Worm (Caenorhabditis elegans): ENCODE measurements around the gene H13N06.2.

Gene H13N06.2

DNA sequence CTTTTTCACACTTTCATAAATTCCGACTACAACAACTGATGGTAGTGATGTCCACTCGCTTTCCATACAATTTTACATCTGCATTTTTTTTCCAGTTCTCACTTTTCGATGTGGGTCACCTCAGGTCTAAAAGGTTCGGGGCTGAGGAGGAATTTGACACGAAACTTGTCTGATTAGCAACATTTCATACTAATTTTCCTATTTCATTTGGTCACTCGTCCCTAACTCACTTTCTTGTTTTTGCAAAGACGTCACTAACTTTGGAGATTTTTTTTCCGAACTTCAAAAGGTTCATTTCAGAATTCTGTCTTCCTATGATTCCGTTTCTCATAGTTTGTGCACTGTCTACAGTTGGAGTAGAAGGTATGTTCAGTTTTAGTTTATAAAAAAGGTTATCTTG is at the start of gene H13N06.2:
Gene H13N06.2 (plus strand): TSS at position 301 of the 400 bp plus-strand sequence.
- TF ChIP-seq tbx-37 (GFP tag; conservative IDR thresholded peaks at IDR 0.05) (no peak), aly-1 (tag; optimal IDR thresholded peaks at IDR 0.05) (no peak), ceh-36 (tag; optimal IDR thresholded peaks at IDR 0.05) (no peak), B0310.2 (tag; optimal IDR thresholded peaks at IDR 0.05) (no peak)

DNA sequence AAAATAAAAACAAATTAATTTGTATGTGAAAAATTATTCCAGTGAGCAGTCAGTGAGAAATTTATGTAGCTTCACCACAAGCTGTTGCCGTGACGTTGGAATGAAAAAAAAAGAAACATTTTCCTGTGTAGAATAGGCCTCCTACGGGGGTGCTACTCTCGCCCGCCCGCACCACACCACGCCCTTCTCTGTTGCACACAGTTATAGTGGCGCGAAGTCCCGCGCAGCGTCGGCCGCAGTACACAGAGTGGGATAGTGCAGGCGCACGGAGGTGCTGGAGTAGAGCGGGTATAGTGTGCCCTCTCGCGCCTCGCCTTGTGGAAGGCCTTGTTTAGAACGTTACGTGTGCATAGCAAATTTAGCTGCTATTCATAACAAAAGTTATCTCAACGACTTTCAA is 49.1 kb upstream of the H13N06.2 start:
- TF ChIP-seq pes-1 (GFP tag; IDR thresholded peaks at IDR 0.05) = no peak
- TF ChIP-seq tbx-37 (GFP tag; conservative IDR thresholded peaks at IDR 0.05) = no peak
- no peak for TF ChIP-seq ets-7 (tag; optimal IDR thresholded peaks at IDR 0.05)
- TF ChIP-seq hmg-4 (GFP tag; optimal IDR thresholded peaks at IDR 0.05) = no peak
- no peak for TF ChIP-seq B0310.2 (tag; optimal IDR thresholded peaks at IDR 0.05)
- TF ChIP-seq hnd-1 (tag; optimal IDR thresholded peaks at IDR 0.05) = no peak
- TF ChIP-seq tbx-11 (GFP tag; IDR thresholded peaks at IDR 0.05) = no peak
- TF ChIP-seq hmbx-1 (tag; optimal IDR thresholded peaks at IDR 0.05) = no peak
- no peak for TF ChIP-seq tra-4 (tag; optimal IDR thresholded peaks at IDR 0.05)
- no peak for TF ChIP-seq ceh-13 (GFP tag; optimal IDR thresholded peaks at IDR 0.05)
- no peak for TF ChIP-seq ama-1 (optimal IDR thresholded peaks at IDR 0.05)
- TF ChIP-seq F13C5.2 (tag; optimal IDR thresholded peaks at IDR 0.05) = no peak
- no peak for TF ChIP-seq sea-1 (GFP tag; conservative IDR thresholded peaks at IDR 0.05)
- TF ChIP-seq aly-1 (tag; optimal IDR thresholded peaks at IDR 0.05) = no peak
- no peak for TF ChIP-seq flt-1 (GFP tag; IDR thresholded peaks at IDR 0.05)
- TF ChIP-seq ceh-36 (tag; optimal IDR thresholded peaks at IDR 0.05) = no peak
- no peak for TF ChIP-seq scrt-1 (GFP tag; IDR thresholded peaks at IDR 0.05)

DNA sequence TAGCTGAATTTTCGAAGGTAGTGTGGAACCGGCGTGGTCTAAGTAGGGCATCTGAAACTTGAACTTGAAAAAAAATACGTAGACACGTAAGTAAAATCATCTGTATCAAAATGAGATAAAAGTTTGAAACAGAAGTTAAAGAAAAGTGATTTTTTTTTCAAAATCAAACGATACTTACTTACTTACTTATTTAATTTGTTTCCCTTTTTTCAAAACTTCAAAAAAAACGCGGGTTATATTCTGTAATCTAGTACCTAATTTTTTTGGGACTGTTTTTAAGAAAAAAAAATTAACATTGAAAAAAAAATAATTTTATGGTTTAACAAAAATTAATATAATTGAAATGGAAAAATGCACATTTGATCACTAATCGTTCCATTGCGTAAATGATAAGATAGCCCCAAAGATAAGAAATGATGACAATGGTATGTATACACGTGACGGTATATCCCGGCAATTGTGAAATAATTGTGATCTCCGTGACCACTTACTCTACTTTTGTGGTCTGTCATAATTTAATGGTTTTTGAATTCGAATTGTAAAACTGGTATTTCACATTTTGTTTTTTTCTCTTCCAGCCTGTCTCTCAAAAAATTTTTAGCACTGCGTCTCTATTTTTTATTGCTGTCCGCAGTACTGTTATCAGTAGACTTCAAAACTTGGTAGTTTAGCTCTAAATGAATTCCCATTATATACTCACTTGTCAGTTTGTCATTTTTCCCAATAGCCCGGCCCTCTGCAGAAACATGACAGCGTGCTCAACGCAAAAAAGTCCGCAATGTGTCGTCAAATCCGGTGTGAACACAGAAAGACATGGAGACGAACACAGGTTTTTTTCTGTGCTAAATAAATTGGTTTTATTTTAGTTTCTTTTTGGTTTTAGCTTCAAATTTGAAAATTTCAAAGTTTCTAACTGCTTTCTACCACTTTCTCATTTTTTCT is 46.9 kb upstream of the H13N06.2 start, which contains the start of gene mocs-1:
Gene mocs-1 (minus strand): TSS at position 51 of the 942 bp plus-strand sequence.
- TF ChIP-seq ceh-36 (tag; optimal IDR thresholded peaks at IDR 0.05) = no peak
- TF ChIP-seq ama-1 (optimal IDR thresholded peaks at IDR 0.05) = no peak
- no peak for TF ChIP-seq tbx-37 (GFP tag; conservative IDR thresholded peaks at IDR 0.05)
- TF ChIP-seq ets-7 (tag; optimal IDR thresholded peaks at IDR 0.05) = no peak
- no peak for TF ChIP-seq sea-1 (GFP tag; conservative IDR thresholded peaks at IDR 0.05)
- no peak for TF ChIP-seq flt-1 (GFP tag; IDR thresholded peaks at IDR 0.05)
- no peak for TF ChIP-seq ceh-13 (GFP tag; optimal IDR thresholded peaks at IDR 0.05)
- no peak for TF ChIP-seq tra-4 (tag; optimal IDR thresholded peaks at IDR 0.05)
- TF ChIP-seq pes-1 (GFP tag; IDR thresholded peaks at IDR 0.05) = no peak
- TF ChIP-seq tbx-11 (GFP tag; IDR thresholded peaks at IDR 0.05) = no peak
- no peak for TF ChIP-seq aly-1 (tag; optimal IDR thresholded peaks at IDR 0.05)
- no peak for TF ChIP-seq scrt-1 (GFP tag; IDR thresholded peaks at IDR 0.05)
- no peak for TF ChIP-seq hmbx-1 (tag; optimal IDR thresholded peaks at IDR 0.05)

DNA sequence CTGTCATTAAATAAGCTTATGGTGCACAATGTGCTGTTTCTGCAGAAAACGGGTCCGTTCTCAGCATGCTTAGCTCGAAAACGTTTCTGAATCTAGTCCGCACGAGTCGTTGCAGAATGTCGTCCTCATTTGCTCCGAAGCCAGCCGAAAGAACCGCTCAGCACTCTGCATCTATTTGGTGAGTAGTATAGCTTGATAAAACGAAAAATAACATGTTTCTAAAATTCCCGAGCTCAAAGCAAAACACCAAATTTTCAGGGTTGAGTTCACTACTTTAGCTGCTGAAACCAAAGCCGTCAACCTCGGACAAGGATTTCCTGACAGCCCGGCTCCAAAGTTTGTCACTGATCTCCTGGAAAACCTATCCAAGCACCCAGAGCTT is 46.2 kb upstream of the H13N06.2 start, which contains the start of gene nkat-3:
Gene nkat-3 (plus strand): TSS at position 46 of the 382 bp plus-strand sequence.
- no peak for TF ChIP-seq F13C5.2 (tag; optimal IDR thresholded peaks at IDR 0.05)

DNA sequence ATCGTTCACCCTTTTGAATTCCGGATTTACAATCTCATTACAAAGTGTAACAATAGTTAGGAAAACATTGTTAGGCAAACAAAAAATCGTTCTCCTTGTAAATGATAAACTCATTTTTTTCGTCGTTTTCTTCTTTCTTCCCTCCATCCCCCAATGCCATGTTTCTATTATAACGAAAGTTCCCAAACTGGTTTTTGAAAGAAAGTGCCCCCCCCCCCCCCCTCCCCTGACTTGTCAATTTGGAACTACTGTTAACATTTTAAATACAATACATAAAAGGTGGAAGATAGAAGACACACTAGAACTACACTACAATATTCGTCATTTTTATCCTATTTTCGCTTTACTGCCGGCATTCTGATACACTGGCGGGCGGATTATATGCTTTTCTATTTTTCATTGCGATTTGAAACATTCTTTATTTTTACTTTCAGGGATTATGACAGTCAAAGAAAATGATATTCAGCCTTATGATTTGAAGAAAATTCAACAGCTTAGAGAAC is 41.6 kb upstream of the H13N06.2 start, which contains the start of gene R03A10.5:
Gene R03A10.5 (plus strand): TSS at position 431 of the 503 bp plus-strand sequence.
- TF ChIP-seq tra-4 (tag; optimal IDR thresholded peaks at IDR 0.05) = no peak

DNA sequence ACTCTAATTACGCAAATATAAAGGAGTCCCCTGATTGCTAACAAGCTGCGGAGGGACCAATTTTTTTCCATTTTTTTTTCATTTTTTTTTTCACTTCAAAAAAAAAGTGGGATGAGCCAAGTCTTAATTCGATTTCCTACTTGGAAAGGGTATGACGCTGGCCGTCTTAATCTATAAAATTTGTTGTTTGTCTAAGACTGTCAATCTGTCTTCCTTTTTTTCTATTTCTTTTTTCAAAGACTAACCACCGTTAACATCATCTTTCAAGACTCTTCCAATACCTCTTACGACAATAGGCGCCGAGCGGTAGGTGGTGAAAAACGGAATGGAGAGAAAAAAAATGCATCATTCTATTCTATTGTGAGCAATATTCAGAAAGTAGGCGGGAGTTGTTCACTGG is 22.9 kb upstream of the H13N06.2 start:
- TF ChIP-seq hnd-1 (tag; optimal IDR thresholded peaks at IDR 0.05) (no peak), sea-1 (GFP tag; conservative IDR thresholded peaks at IDR 0.05) (no peak), F13C5.2 (tag; optimal IDR thresholded peaks at IDR 0.05) (no peak)

DNA sequence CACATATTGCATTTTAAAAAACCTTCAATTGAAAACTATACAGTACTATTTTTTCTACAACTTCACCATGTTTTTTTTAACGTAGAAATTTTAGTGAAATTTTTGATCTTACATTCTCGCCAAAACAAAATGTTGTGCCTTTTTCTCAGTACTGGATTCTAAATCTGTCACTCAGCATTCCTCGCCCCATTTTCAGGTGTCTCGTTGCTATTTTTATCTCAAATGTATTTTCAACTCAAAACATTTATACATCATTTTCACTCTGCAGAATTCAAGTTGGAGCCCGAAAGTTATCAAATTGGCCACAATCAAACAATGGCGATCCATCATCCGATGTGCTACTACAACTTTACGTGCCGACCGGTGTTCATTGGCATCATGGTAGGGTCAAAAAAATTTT is 21.9 kb upstream of the H13N06.2 start, which contains the start of gene sprr-1:
Gene sprr-1 (plus strand): TSS at position 269 of the 400 bp plus-strand sequence.
- TF ChIP-seq ceh-36 (tag; optimal IDR thresholded peaks at IDR 0.05) (no peak), ama-1 (optimal IDR thresholded peaks at IDR 0.05) (no peak)

DNA sequence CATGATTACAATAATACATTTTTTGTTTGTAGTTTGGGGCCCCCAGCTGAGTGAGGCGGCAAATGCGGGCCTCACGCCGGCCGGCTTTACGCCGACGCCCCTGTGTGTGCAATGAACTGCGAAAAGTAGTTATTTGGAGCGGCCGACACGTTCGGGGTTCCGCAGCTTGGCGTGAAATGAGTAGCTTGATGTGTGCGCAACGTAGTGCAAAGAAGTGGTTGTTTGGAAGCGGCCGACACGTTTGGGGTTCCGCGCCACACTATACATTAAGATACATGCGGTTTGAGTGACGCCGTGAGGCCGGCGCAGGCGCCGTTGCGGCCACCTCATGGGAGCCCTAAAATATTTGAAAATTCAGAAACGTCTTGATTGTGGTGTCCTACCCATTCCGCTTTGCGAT is 19.2 kb upstream of the H13N06.2 start:
- TF ChIP-seq ceh-13 (GFP tag; optimal IDR thresholded peaks at IDR 0.05) (no peak), ceh-36 (tag; optimal IDR thresholded peaks at IDR 0.05) (no peak), F13C5.2 (tag; optimal IDR thresholded peaks at IDR 0.05) (no peak), hmbx-1 (tag; optimal IDR thresholded peaks at IDR 0.05) (no peak), B0310.2 (tag; optimal IDR thresholded peaks at IDR 0.05) (no peak), flt-1 (GFP tag; IDR thresholded peaks at IDR 0.05) (no peak), tbx-37 (GFP tag; conservative IDR thresholded peaks at IDR 0.05) (no peak), sea-1 (GFP tag; conservative IDR thresholded peaks at IDR 0.05) (no peak), aly-1 (tag; optimal IDR thresholded peaks at IDR 0.05) (no peak), scrt-1 (GFP tag; IDR thresholded peaks at IDR 0.05) (no peak), hnd-1 (tag; optimal IDR thresholded peaks at IDR 0.05) (no peak), ets-7 (tag; optimal IDR thresholded peaks at IDR 0.05) (no peak), hmg-4 (GFP tag; optimal IDR thresholded peaks at IDR 0.05) (no peak), ama-1 (optimal IDR thresholded peaks at IDR 0.05) (no peak), tra-4 (tag; optimal IDR thresholded peaks at IDR 0.05) (no peak), tbx-11 (GFP tag; IDR thresholded peaks at IDR 0.05) (no peak), pes-1 (GFP tag; IDR thresholded peaks at IDR 0.05) (no peak)

Measured in whole organism, early embryonic.